Worm (Caenorhabditis elegans): ENCODE measurements around the gene cni-1.

DNA sequence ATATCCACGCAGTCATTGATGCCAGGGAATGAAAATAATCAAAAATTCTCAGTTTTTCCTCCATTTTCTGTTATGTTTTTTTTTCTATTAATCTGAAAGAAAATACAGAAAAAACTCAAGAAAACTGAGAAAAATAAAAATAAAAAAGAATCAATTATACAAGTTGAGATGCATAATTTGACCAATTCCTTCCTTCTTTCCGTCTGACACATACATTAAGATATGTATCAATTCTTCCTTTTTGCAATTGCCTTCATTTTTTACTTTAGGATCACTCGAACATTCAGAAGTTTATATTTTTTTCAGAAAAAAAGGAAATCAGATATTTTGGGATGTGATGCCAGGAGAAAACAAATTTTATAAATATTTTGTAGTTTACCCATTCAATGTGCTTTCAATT is 27.3 kb downstream of the cni-1 start, which contains the start of gene F57B1.5:
- no peak for TF ChIP-seq ceh-16 (tag; optimal IDR thresholded peaks at IDR 0.05)
- TF ChIP-seq nhr-28 (tag; optimal IDR thresholded peaks at IDR 0.05) = no peak
- no peak for TF ChIP-seq nhr-237 (tag; optimal IDR thresholded peaks at IDR 0.05)
- no peak for TF ChIP-seq ama-1 (optimal IDR thresholded peaks at IDR 0.05)
- TF ChIP-seq elt-2 (tag; optimal IDR thresholded peaks at IDR 0.05) = no peak
- TF ChIP-seq snpc-4 (tag; optimal IDR thresholded peaks at IDR 0.05) = no peak
- no peak for TF ChIP-seq fkh-10 (GFP tag; optimal IDR thresholded peaks at IDR 0.05)
- no peak for TF ChIP-seq elt-3 (tag; optimal IDR thresholded peaks at IDR 0.05)
- TF ChIP-seq pha-4 (tag; optimal IDR thresholded peaks at IDR 0.05) = no peak
- no peak for TF ChIP-seq mdl-1 (tag; optimal IDR thresholded peaks at IDR 0.05)
- no peak for TF ChIP-seq lin-39 (tag; optimal IDR thresholded peaks at IDR 0.05)
- no peak for TF ChIP-seq ceh-82 (tag; optimal IDR thresholded peaks at IDR 0.05)
- TF ChIP-seq nhr-11 (tag; optimal IDR thresholded peaks at IDR 0.05) = no peak
- TF ChIP-seq jun-1 (tag; optimal IDR thresholded peaks at IDR 0.05) = no peak
